Fruit fly (Drosophila melanogaster) whole organism, prepupa: ENCODE data around the gene Larp4B.

Experiments
- CG15336 ChIP-seq: fragments of 200-800 bp; sonication (Bioruptor generic); IDR thresholded peaks from 2 replicates; pipeline ENCODE4 v1.3.6; 2022; ENCODE audit warnings: missing biosample characterization, missing genetic modification characterization
- CG6276 ChIP-seq: fragments of 200-800 bp; sonication (Bioruptor generic); optimal IDR thresholded peaks from 2 replicates; lab custom pipeline; 2017; ENCODE audit warnings: missing biosample characterization, mild to moderate bottlenecking, missing genetic modification characterization
- Eip93F ChIP-seq: fragments of 200-800 bp; sonication (Bioruptor generic); optimal IDR thresholded peaks from 2 replicates; lab custom pipeline; 2016; ENCODE audit warnings: missing biosample characterization, mild to moderate bottlenecking, missing genetic modification characterization
- Hr4 ChIP-seq: fragments of 200-800 bp; sonication (Bioruptor generic); optimal IDR thresholded peaks from 3 replicates; lab custom pipeline; 2016; ENCODE audit warnings: missing biosample characterization, missing genetic modification characterization
- OdsH ChIP-seq: fragments of 200-800 bp; sonication (Bioruptor generic); optimal IDR thresholded peaks from 3 replicates; lab custom pipeline; 2016; ENCODE audit warnings: missing biosample characterization, missing genetic modification characterization
- Sox14 ChIP-seq: fragments of 200-800 bp; sonication (Bioruptor generic); optimal IDR thresholded peaks from 3 replicates; lab custom pipeline; 2016; ENCODE audit warnings: missing biosample characterization, missing genetic modification characterization
- cyc ChIP-seq: fragments of 200-800 bp; sonication (Bioruptor generic); optimal IDR thresholded peaks from 3 replicates; lab custom pipeline; 2016; ENCODE audit warnings: missing biosample characterization, missing genetic modification characterization
- net ChIP-seq: fragments of 200-800 bp; sonication (Bioruptor generic); optimal IDR thresholded peaks from 3 replicates; lab custom pipeline; 2016; ENCODE audit warnings: missing biosample characterization, missing genetic modification characterization
- spab ChIP-seq: fragments of 200-800 bp; sonication (Bioruptor generic); optimal IDR thresholded peaks from 2 replicates; lab custom pipeline; 2017; ENCODE audit warnings: missing biosample characterization, mild to moderate bottlenecking, missing genetic modification characterization, missing genetic modification reagents

DNA sequence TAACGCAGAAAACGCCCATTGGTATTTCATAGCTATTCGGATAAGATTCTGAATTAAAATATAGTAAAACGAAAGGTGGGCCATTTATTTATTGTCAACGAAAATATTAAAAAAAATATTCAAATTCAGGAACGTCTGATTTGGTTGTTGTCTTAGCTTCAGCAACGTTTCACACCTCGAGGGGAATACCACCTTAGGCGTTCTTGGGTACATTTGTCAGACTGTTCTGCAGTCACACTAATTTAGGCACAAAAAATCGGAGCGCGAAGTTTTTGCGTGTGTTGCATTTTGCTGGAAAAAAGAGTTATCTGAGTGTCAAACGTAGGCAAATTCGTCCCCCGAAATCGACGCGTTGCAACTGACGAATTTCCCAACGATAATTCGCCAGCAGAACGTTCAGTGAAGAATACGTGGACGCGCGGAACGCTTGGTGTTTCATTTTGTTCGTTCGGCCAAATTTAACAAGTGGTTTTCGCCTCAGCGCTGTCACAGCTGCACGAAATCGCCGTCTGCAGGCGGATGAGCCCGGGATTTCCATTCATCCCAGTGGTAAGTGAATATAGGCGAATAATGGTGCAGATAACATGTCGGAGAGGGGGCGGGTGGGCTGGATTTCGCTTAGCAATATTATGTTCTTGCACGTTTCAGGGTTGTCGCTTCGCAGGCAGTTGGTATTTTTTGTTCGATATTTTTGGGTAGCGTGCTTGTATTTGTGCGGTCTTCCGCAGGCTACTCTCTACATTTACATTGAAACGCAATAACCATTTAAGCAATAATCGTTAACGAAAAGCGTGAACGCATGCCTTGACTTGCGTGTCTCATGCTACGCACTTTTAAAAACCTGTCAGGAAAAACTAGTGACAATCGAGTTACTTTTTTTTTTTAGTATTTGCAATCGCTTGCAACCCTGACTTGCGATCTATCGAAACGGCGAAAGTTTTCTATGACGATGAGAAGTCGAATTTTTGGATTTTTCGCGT, at the start of gene Larp4B:
- TF ChIP-seq cyc (GFP tag; lab: Kevin White, UChicago) (no peak), CG15336 (GFP tag; lab: Robert Waterston, UW) (no peak), CG6276 (GFP tag; lab: Kevin White, UChicago) (no peak), OdsH (GFP tag; lab: Kevin White, UChicago) (no peak), Sox14 (peak; percentile 43), spab (no peak), Hr4 (GFP tag; lab: Kevin White, UChicago) (no peak), Eip93F (GFP tag; lab: Kevin White, UChicago) (no peak), net (no peak)
